Fruit fly (Drosophila melanogaster) Kc167 (cell line): ENCODE data around the gene dnd.

Experiments used
- Myc ChIP-seq: fragments of >200 bp; optimal IDR thresholded peaks from 2 replicates; lab custom pipeline; 2017; ENCODE audit warnings: missing external identifiers
- psq ChIP-seq: fragments of >200 bp; optimal IDR thresholded peaks from 2 replicates; lab custom pipeline; 2017; ENCODE audit warnings: missing external identifiers

dm6 chr3R:21874982-21875466 lies 12.1 kb downstream of the dnd start, which contains the start of gene CG6656:
- TF ChIP-seq psq (lab: Kevin White, UChicago) (no peak), Myc (lab: Kevin White, UChicago) (no peak)
